Fruit fly (Drosophila melanogaster): Measurements from ENCODE around the gene CG5478.

- no peak for TF ChIP-seq CG14711 (tag; optimal IDR thresholded peaks at IDR 0.05)
- TF ChIP-seq bab1 (GFP tag; optimal IDR thresholded peaks at IDR 0.05): no peak
- no peak for TF ChIP-seq cnc (optimal IDR thresholded peaks at IDR 0.05)
- TF ChIP-seq Crg-1 (GFP tag; optimal IDR thresholded peaks at IDR 0.05): no peak
- no peak for TF ChIP-seq CG12768 (GFP tag; optimal IDR thresholded peaks at IDR 0.05)
- no peak for TF ChIP-seq CG7045 (GFP tag; optimal IDR thresholded peaks at IDR 0.05)
- no peak for TF ChIP-seq kay (GFP tag; ENCODE audit: borderline replicate concordance)
- no peak for TF ChIP-seq ovo (GFP tag; optimal IDR thresholded peaks at IDR 0.05)
- no peak for TF ChIP-seq CG33017 (tag; optimal IDR thresholded peaks at IDR 0.05)
- TF ChIP-seq CG1620 (GFP tag; optimal IDR thresholded peaks at IDR 0.05): no peak
- TF ChIP-seq Clk (GFP tag; optimal IDR thresholded peaks at IDR 0.05): no peak
- no peak for TF ChIP-seq tj (GFP tag; optimal IDR thresholded peaks at IDR 0.05)
- no peak for TF ChIP-seq cic (GFP tag; optimal IDR thresholded peaks at IDR 0.05)
Observed at dm6 chr3R:15937708-15938107, 4.2 kb upstream of the CG5478 start.
